Worm (Caenorhabditis elegans): ENCODE results near the gene degl-1.

Gene degl-1

DNA sequence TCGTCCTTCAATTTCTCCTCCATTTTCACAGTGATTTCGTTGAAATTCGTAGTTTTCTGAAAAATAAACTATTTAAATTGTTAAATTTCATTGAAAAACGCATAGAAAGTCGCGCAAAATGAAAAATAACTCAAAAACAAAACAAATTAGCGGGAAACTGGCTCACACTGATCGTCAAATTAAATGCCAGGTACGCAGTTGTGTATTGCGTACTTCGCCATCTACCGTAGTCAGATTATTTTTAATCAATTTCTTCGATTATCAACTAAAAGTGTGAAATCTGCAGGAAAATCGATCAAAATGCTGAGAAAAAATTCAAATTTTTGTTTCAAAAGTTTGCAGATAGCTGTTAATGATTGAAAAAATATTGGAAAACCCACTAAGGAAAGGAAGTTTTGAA lies 16.3 kb downstream of the degl-1 start, which contains the start of gene Y57G11C.499:
Gene Y57G11C.499 (minus strand): TSS at position 23 of the 400 bp plus-strand sequence.
- TF ChIP-seq flt-1 (GFP tag; IDR thresholded peaks at IDR 0.05) (no peak), sea-1 (GFP tag; conservative IDR thresholded peaks at IDR 0.05) (no peak), tbx-37 (GFP tag; conservative IDR thresholded peaks at IDR 0.05) (no peak), ceh-13 (GFP tag; optimal IDR thresholded peaks at IDR 0.05) (no peak), tra-4 (tag; optimal IDR thresholded peaks at IDR 0.05) (no peak), ets-7 (tag; optimal IDR thresholded peaks at IDR 0.05) (no peak), tbx-11 (GFP tag; IDR thresholded peaks at IDR 0.05) (no peak), hmg-4 (GFP tag; optimal IDR thresholded peaks at IDR 0.05) (no peak), F13C5.2 (tag; optimal IDR thresholded peaks at IDR 0.05) (no peak), scrt-1 (GFP tag; IDR thresholded peaks at IDR 0.05) (no peak), ceh-36 (tag; optimal IDR thresholded peaks at IDR 0.05) (no peak), pes-1 (GFP tag; IDR thresholded peaks at IDR 0.05) (no peak)

ce11 chrIV:14741926-14742325 lies 29.3 kb downstream of the degl-1 start:
- TF ChIP-seq F13C5.2 (tag; optimal IDR thresholded peaks at IDR 0.05), result no peak
- TF ChIP-seq flt-1 (GFP tag; IDR thresholded peaks at IDR 0.05), result no peak
- no peak for TF ChIP-seq sea-1 (GFP tag; conservative IDR thresholded peaks at IDR 0.05)
- no peak for TF ChIP-seq tbx-37 (GFP tag; conservative IDR thresholded peaks at IDR 0.05)
- no peak for TF ChIP-seq ets-7 (tag; optimal IDR thresholded peaks at IDR 0.05)
- TF ChIP-seq hnd-1 (tag; optimal IDR thresholded peaks at IDR 0.05), result no peak
- no peak for TF ChIP-seq ceh-13 (GFP tag; optimal IDR thresholded peaks at IDR 0.05)
- TF ChIP-seq hmg-4 (GFP tag; optimal IDR thresholded peaks at IDR 0.05), result no peak
- TF ChIP-seq ceh-36 (tag; optimal IDR thresholded peaks at IDR 0.05), result no peak
- no peak for TF ChIP-seq scrt-1 (GFP tag; IDR thresholded peaks at IDR 0.05)

DNA sequence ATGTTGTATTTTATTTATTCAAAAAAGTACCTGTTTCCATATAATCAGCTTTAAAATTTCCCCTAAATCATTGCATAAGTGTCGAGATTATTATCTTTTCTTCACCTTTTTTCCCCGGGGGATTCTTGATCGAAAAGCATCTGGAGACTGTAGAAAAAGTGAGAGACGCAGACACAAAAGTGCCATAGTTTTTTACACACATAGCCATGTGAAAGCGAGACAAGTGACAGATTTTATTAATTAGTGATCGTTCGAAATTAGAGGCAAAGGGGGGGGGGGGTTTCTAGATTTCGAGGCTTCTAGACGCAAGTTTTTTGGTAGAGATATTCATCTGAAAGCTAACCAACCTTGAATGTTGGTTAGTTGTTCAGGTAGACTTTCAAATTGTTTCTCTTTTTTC lies 42.0 kb downstream of the degl-1 start:
- TF ChIP-seq pes-1 (GFP tag; IDR thresholded peaks at IDR 0.05), result no peak
- TF ChIP-seq scrt-1 (GFP tag; IDR thresholded peaks at IDR 0.05), result no peak
- TF ChIP-seq tbx-37 (GFP tag; conservative IDR thresholded peaks at IDR 0.05), result no peak
- TF ChIP-seq hmg-4 (GFP tag; optimal IDR thresholded peaks at IDR 0.05), result no peak
- no peak for TF ChIP-seq F13C5.2 (tag; optimal IDR thresholded peaks at IDR 0.05)
- TF ChIP-seq sea-1 (GFP tag; conservative IDR thresholded peaks at IDR 0.05), result no peak
- no peak for TF ChIP-seq ama-1 (optimal IDR thresholded peaks at IDR 0.05)
- TF ChIP-seq hmbx-1 (tag; optimal IDR thresholded peaks at IDR 0.05), result no peak
- TF ChIP-seq B0310.2 (tag; optimal IDR thresholded peaks at IDR 0.05), result no peak
- TF ChIP-seq tra-4 (tag; optimal IDR thresholded peaks at IDR 0.05), result no peak
- no peak for TF ChIP-seq flt-1 (GFP tag; IDR thresholded peaks at IDR 0.05)
- no peak for TF ChIP-seq ets-7 (tag; optimal IDR thresholded peaks at IDR 0.05)
- TF ChIP-seq tbx-11 (GFP tag; IDR thresholded peaks at IDR 0.05), result no peak
- no peak for TF ChIP-seq aly-1 (tag; optimal IDR thresholded peaks at IDR 0.05)

DNA sequence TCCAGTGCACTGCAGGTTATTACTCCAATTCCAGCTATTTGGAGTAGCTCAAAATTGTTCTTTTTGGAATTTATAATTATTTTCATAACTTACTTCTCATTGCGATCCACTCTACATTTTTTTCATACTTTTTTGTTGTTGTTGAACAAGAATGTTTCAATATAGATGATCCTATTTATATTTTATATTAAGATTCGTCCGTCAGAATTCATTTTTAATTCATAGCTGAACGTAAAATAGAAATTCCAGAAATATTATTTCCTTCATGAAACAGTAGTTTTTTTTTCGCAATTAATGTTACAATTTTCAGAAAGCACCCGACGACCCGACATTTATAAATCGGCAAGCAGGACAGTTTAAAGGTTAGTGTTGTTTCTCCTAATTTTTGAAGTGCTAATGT lies 43.0 kb downstream of the degl-1 start, which contains the start of gene Y57G11C.42:
Gene Y57G11C.42 (plus strand): TSS at position 301 of the 400 bp plus-strand sequence.
- TF ChIP-seq tbx-11 (GFP tag; IDR thresholded peaks at IDR 0.05) (no peak), ama-1 (optimal IDR thresholded peaks at IDR 0.05) (no peak), hnd-1 (tag; optimal IDR thresholded peaks at IDR 0.05) (no peak), F13C5.2 (tag; optimal IDR thresholded peaks at IDR 0.05) (no peak), ceh-36 (tag; optimal IDR thresholded peaks at IDR 0.05) (no peak), pes-1 (GFP tag; IDR thresholded peaks at IDR 0.05) (no peak), sea-1 (GFP tag; conservative IDR thresholded peaks at IDR 0.05) (no peak), ets-7 (tag; optimal IDR thresholded peaks at IDR 0.05) (no peak), hmg-4 (GFP tag; optimal IDR thresholded peaks at IDR 0.05) (no peak)
